Fruit fly (Drosophila melanogaster): Measurements from ENCODE around the gene RabGGTb.
A peak's percentile ranks its signal among the peaks of the same experiment; 100 is the strongest.

RabGGTb gene

dm6 chr2L:2861885-2862620 lies 16.9 kb upstream of the RabGGTb start (continued):
- TF ChIP-seq Vsx1 (GFP tag; optimal IDR thresholded peaks at IDR 0.05), result no peak
- TF ChIP-seq ssp (GFP tag; IDR thresholded peaks at IDR 0.05), result no peak
- TF ChIP-seq gcm (GFP tag; optimal IDR thresholded peaks at IDR 0.05), result peak; percentile 25
- peak; percentile 49 for TF ChIP-seq fd64A (GFP tag; optimal IDR thresholded peaks at IDR 0.05)
- TF ChIP-seq CG1602 (GFP tag; optimal IDR thresholded peaks at IDR 0.05), result no peak
- peak; percentile 10 for TF ChIP-seq unpg (GFP tag; optimal IDR thresholded peaks at IDR 0.05)
- TF ChIP-seq insv (GFP tag; optimal IDR thresholded peaks at IDR 0.05), result no peak
- peak; percentile 45; the same call in 1 of the 3 replicates for TF ChIP-seq Opbp (GFP tag; IDR thresholded peaks at IDR 0.05; ENCODE audit: partially characterized antibody)
- no peak for TF ChIP-seq Sox102F (GFP tag; optimal IDR thresholded peaks at IDR 0.05)
- TF ChIP-seq Ravus (GFP tag; IDR thresholded peaks at IDR 0.05), result no peak
- no peak for TF ChIP-seq chif (GFP tag; optimal IDR thresholded peaks at IDR 0.05)
- peak; percentile 20 for TF ChIP-seq tap (tag; optimal IDR thresholded peaks at IDR 0.05)
- TF ChIP-seq mld (GFP tag; IDR thresholded peaks at IDR 0.05; ENCODE audit: partially characterized antibody), result peak; percentile 62; the same call in 1 of the 3 replicates
- TF ChIP-seq CG15073 (GFP tag; optimal IDR thresholded peaks at IDR 0.05), result no peak
- TF ChIP-seq lola (GFP tag; optimal IDR thresholded peaks at IDR 0.05), result peak in 1 of 3 experiments; percentile 1
- TF ChIP-seq Bteb2 (GFP tag; optimal IDR thresholded peaks at IDR 0.05), result no peak
- TF ChIP-seq CG30431 (GFP tag; optimal IDR thresholded peaks at IDR 0.05), result no peak
- peak; percentile 98 for TF ChIP-seq hkb (optimal IDR thresholded peaks at IDR 0.05)
- TF ChIP-seq hkb (GFP tag; IDR thresholded peaks at IDR 0.05), result no peak; the same call in none of the 2 replicates
- TF ChIP-seq org-1 (GFP tag; optimal IDR thresholded peaks at IDR 0.05), result no peak
- peak; percentile 14 for TF ChIP-seq CG8924 (tag; optimal IDR thresholded peaks at IDR 0.05)
- TF ChIP-seq usp (GFP tag; optimal IDR thresholded peaks at IDR 0.05), result no peak
- TF ChIP-seq otp (GFP tag; IDR thresholded peaks at IDR 0.05), result 0 out of 3 replicates have a peak, but pooled peaks have one; percentile 64
- no peak for TF ChIP-seq CG6254 (GFP tag; optimal IDR thresholded peaks at IDR 0.05)
- no peak for TF ChIP-seq CG4360 (GFP tag; IDR thresholded peaks at IDR 0.05)
- TF ChIP-seq CG13894 (tag; optimal IDR thresholded peaks at IDR 0.05), result peak; percentile 25
- no peak; the same call in none of the 3 replicates for TF ChIP-seq ci (GFP tag; IDR thresholded peaks at IDR 0.05)
- TF ChIP-seq CG2712 (tag; optimal IDR thresholded peaks at IDR 0.05), result peak; percentile 28
- TF ChIP-seq CG3281 (GFP tag; optimal IDR thresholded peaks at IDR 0.05), result peak; percentile 22
- TF ChIP-seq MTF-1 (GFP tag; optimal IDR thresholded peaks at IDR 0.05; ENCODE audit: borderline replicate concordance), result peak; percentile 7
- TF ChIP-seq toy (GFP tag; IDR thresholded peaks at IDR 0.05), result no peak
- peak; percentile 53 for TF ChIP-seq CG34376 (GFP tag; optimal IDR thresholded peaks at IDR 0.05)
- peak; percentile 88 for TF ChIP-seq Jarid2 (GFP tag; optimal IDR thresholded peaks at IDR 0.05)
- TF ChIP-seq pnt (GFP tag; optimal IDR thresholded peaks at IDR 0.05), result no peak
- 0 out of 3 replicates have a peak, but pooled peaks have one; percentile 14 for TF ChIP-seq CG2199 (GFP tag; IDR thresholded peaks at IDR 0.05)
- no peak for TF ChIP-seq Six4 (GFP tag; optimal IDR thresholded peaks at IDR 0.05)
- TF ChIP-seq CG17802 (tag; optimal IDR thresholded peaks at IDR 0.05), result no peak
- peak; percentile 8 for TF ChIP-seq grn (GFP tag; optimal IDR thresholded peaks at IDR 0.05)
- TF ChIP-seq lab (GFP tag; optimal IDR thresholded peaks at IDR 0.05), result peak; percentile 33
- TF ChIP-seq CG7963 (GFP tag; IDR thresholded peaks at IDR 0.05; ENCODE audit: partially characterized antibody), result no peak
- peak; percentile 79 for TF ChIP-seq Bgb (GFP tag; IDR thresholded peaks at IDR 0.05; ENCODE audit: partially characterized antibody)
- TF ChIP-seq aop (GFP tag; IDR thresholded peaks at IDR 0.05), result no peak
- peak; percentile 51; the same call in 1 of the 2 replicates for TF ChIP-seq ato (GFP tag; IDR thresholded peaks at IDR 0.05; ENCODE audit: partially characterized antibody)
- no peak for TF ChIP-seq prd (optimal IDR thresholded peaks at IDR 0.05)
- TF ChIP-seq prd (GFP tag; IDR thresholded peaks at IDR 0.05), result 0 out of 3 replicates have a peak, but pooled peaks have one; percentile 3
- 0 out of 3 replicates have a peak, but pooled peaks have one; percentile 28 for TF ChIP-seq CG17361 (GFP tag; IDR thresholded peaks at IDR 0.05)
- peak; percentile 15 for TF ChIP-seq CG7839 (tag; optimal IDR thresholded peaks at IDR 0.05)
- no peak for TF ChIP-seq ash1 (GFP tag; optimal IDR thresholded peaks at IDR 0.05)

All from whole organism, embryonic.